Fruit fly (Drosophila melanogaster) whole organism, pupa: ENCODE measurements around the gene CG13088.

ENCODE experiments used
- CG10348 ChIP-seq: fragments of 200-800 bp; sonication (Bioruptor generic); IDR thresholded peaks from 2 replicates; pipeline ENCODE4 v1.3.6; 2022; ENCODE audit warnings: missing biosample characterization, missing genetic modification characterization
- CG12605 ChIP-seq: fragments of 200-800 bp; sonication (Bioruptor generic); IDR thresholded peaks from 2 replicates; pipeline ENCODE4 v1.3.6; 2022; ENCODE audit warnings: missing biosample characterization, missing genetic modification characterization
- CG13204 ChIP-seq: fragments of 200-800 bp; sonication (Bioruptor generic); optimal IDR thresholded peaks from 2 replicates; lab custom pipeline; 2018; ENCODE audit warnings: missing biosample characterization, mild to moderate bottlenecking, missing genetic modification characterization, moderate library complexity
- CG14655 ChIP-seq: fragments of 200-800 bp; sonication (Bioruptor generic); optimal IDR thresholded peaks from 3 replicates; lab custom pipeline; 2017; ENCODE audit warnings: mild to moderate bottlenecking, missing biosample characterization, missing genetic modification reagents, missing genetic modification characterization
- CG15710 ChIP-seq: fragments of 200-800 bp; sonication (Bioruptor generic); optimal IDR thresholded peaks from 2 replicates; lab custom pipeline; 2018; ENCODE audit warnings: missing biosample characterization, mild to moderate bottlenecking, missing genetic modification characterization, moderate library complexity
- CG17806 ChIP-seq: fragments of 200-800 bp; sonication (Bioruptor generic); optimal IDR thresholded peaks from 2 replicates; lab custom pipeline; 2018; ENCODE audit warnings: missing biosample characterization, mild to moderate bottlenecking, missing genetic modification characterization, moderate library complexity
- CG32121 ChIP-seq: fragments of 200-800 bp; sonication (Bioruptor generic); IDR thresholded peaks from 2 replicates; pipeline ENCODE4 v1.3.6; 2022; ENCODE audit warnings: missing biosample characterization, missing genetic modification characterization
- CG34367 ChIP-seq: fragments of 200-800 bp; sonication (Bioruptor generic); optimal IDR thresholded peaks from 2 replicates; lab custom pipeline; 2018; ENCODE audit warnings: missing biosample characterization, mild to moderate bottlenecking, missing genetic modification characterization
- CG4496 ChIP-seq: fragments of 200-800 bp; sonication (Bioruptor generic); IDR thresholded peaks from 3 replicates; pipeline ENCODE4 v1.3.6; 2022; ENCODE audit warnings: missing biosample characterization, missing genetic modification characterization
- CG8159 ChIP-seq: fragments of 200-800 bp; sonication (Bioruptor generic); optimal IDR thresholded peaks from 3 replicates; lab custom pipeline; 2018; ENCODE audit warnings: missing biosample characterization, mild to moderate bottlenecking, missing genetic modification characterization, moderate library complexity
- CG8301 ChIP-seq: fragments of 200-800 bp; sonication (Bioruptor generic); optimal IDR thresholded peaks from 2 replicates; lab custom pipeline; 2018; ENCODE audit warnings: missing biosample characterization, mild to moderate bottlenecking, missing genetic modification characterization
- CG9948 ChIP-seq: fragments of 200-800 bp; sonication (Bioruptor generic); optimal IDR thresholded peaks from 2 replicates; lab custom pipeline; 2018; ENCODE audit warnings: missing biosample characterization, mild to moderate bottlenecking, missing genetic modification characterization, moderate library complexity
- D1 ChIP-seq: fragments of 200-800 bp; sonication (Bioruptor generic); optimal IDR thresholded peaks from 2 replicates; lab custom pipeline; 2018; ENCODE audit warnings: missing biosample characterization, mild to moderate bottlenecking, missing genetic modification characterization, moderate library complexity
- EcR ChIP-seq: fragments of 200-800 bp; sonication (Bioruptor generic); optimal IDR thresholded peaks from 3 replicates; lab custom pipeline; 2019; ENCODE audit warnings: missing biosample characterization, missing genetic modification characterization, mild to moderate bottlenecking, moderate library complexity, missing genetic modification reagents
- Ets98B ChIP-seq: fragments of 200-800 bp; sonication (Bioruptor generic); IDR thresholded peaks from 2 replicates; pipeline ENCODE4 v1.3.6; 2022; ENCODE audit warnings: missing biosample characterization, missing genetic modification characterization
- Pif1A ChIP-seq: fragments of 200-800 bp; sonication (Bioruptor generic); optimal IDR thresholded peaks from 3 replicates; lab custom pipeline; 2016; ENCODE audit warnings: missing biosample characterization, missing genetic modification characterization
- Pif1B ChIP-seq: fragments of 200-800 bp; sonication (Bioruptor generic); optimal IDR thresholded peaks from 3 replicates; lab custom pipeline; 2016; ENCODE audit warnings: missing biosample characterization, missing genetic modification characterization
- Snoo ChIP-seq: fragments of 200-800 bp; sonication (Bioruptor generic); optimal IDR thresholded peaks from 3 replicates; lab custom pipeline; 2017; ENCODE audit warnings: missing biosample characterization, mild to moderate bottlenecking, missing genetic modification characterization, inconsistent platforms
- fd96Ca ChIP-seq: fragments of 200-800 bp; sonication (Bioruptor generic); IDR thresholded peaks from 3 replicates; pipeline ENCODE4 v1.3.6; 2022; ENCODE audit warnings: missing biosample characterization, missing genetic modification characterization
- gl ChIP-seq: fragments of 200-800 bp; sonication (Bioruptor generic); optimal IDR thresholded peaks from 2 replicates; lab custom pipeline; 2018; ENCODE audit warnings: missing biosample characterization, mild to moderate bottlenecking, missing genetic modification characterization
- rn ChIP-seq: fragments of 200-800 bp; sonication (Bioruptor generic); IDR thresholded peaks from 2 replicates; pipeline ENCODE4 v1.3.6; 2022; ENCODE audit warnings: missing biosample characterization, missing genetic modification characterization

CG13088 gene

dm6 chr2L:8480825-8481224 is 8.0 kb upstream of the CG13088 start:
- TF ChIP-seq CG13204 (GFP tag; lab: Kevin White, UChicago) (no peak), Ets98B (GFP tag; lab: Robert Waterston, UW) (no peak), CG14655 (GFP tag; lab: Kevin White, UChicago) (no peak), rn (GFP tag; lab: Robert Waterston, UW) (no peak), Pif1A (GFP tag; lab: Kevin White, UChicago) (no peak), CG12605 (no peak), CG9948 (tag; lab: Kevin White, UChicago) (no peak), CG10348 (no peak), CG8301 (tag; lab: Kevin White, UChicago) (no peak), EcR (GFP tag; lab: Kevin White, UChicago) (no peak), gl (tag; lab: Kevin White, UChicago) (no peak), CG32121 (GFP tag; lab: Robert Waterston, UW) (no peak), CG15710 (tag; lab: Kevin White, UChicago) (no peak), CG34367 (tag; lab: Kevin White, UChicago) (no peak), CG17806 (tag; lab: Kevin White, UChicago) (no peak), CG4496 (GFP tag; lab: Robert Waterston, UW) (no peak), D1 (no peak), CG8159 (tag; lab: Kevin White, UChicago) (no peak), Pif1B (GFP tag; lab: Kevin White, UChicago) (no peak)

dm6 chr2L:8481623-8482424 is 7.0 kb upstream of the CG13088 start, which contains the start of gene CG43796:
CG43796 (plus strand) TSS chr2L:8482374.
- TF ChIP-seq CG9948 (tag; lab: Kevin White, UChicago), result no peak
- no peak for TF ChIP-seq CG32121 (GFP tag; lab: Robert Waterston, UW)
- no peak for TF ChIP-seq D1
- TF ChIP-seq CG8301 (tag; lab: Kevin White, UChicago), result no peak
- no peak for TF ChIP-seq CG10348
- TF ChIP-seq CG13204 (GFP tag; lab: Kevin White, UChicago), result no peak
- TF ChIP-seq CG15710 (tag; lab: Kevin White, UChicago), result no peak
- TF ChIP-seq CG12605, result no peak
- no peak for TF ChIP-seq EcR (GFP tag; lab: Kevin White, UChicago)
- TF ChIP-seq rn (GFP tag; lab: Robert Waterston, UW), result no peak
- no peak for TF ChIP-seq CG4496 (GFP tag; lab: Robert Waterston, UW)
- TF ChIP-seq gl (tag; lab: Kevin White, UChicago), result no peak
- TF ChIP-seq Pif1A (GFP tag; lab: Kevin White, UChicago), result no peak
- TF ChIP-seq Pif1B (GFP tag; lab: Kevin White, UChicago), result no peak

- TF ChIP-seq rn (GFP tag; lab: Robert Waterston, UW) (no peak), Ets98B (GFP tag; lab: Robert Waterston, UW) (peak; percentile 11; the same call in 1 of the 2 replicates)
Observed at dm6 chr2L:8485562-8485961, 3.2 kb upstream of the CG13088 start.

- no peak for TF ChIP-seq CG32121 (GFP tag; lab: Robert Waterston, UW)
- no peak for TF ChIP-seq CG12605
- no peak for TF ChIP-seq CG8159 (tag; lab: Kevin White, UChicago)
- no peak for TF ChIP-seq EcR (GFP tag; lab: Kevin White, UChicago)
- TF ChIP-seq CG14655 (GFP tag; lab: Kevin White, UChicago), result no peak
- TF ChIP-seq CG4496 (GFP tag; lab: Robert Waterston, UW), result no peak
- no peak for TF ChIP-seq CG10348
- TF ChIP-seq rn (GFP tag; lab: Robert Waterston, UW), result no peak
- no peak for TF ChIP-seq CG34367 (tag; lab: Kevin White, UChicago)
- TF ChIP-seq fd96Ca (GFP tag; lab: Robert Waterston, UW), result no peak
- no peak for TF ChIP-seq CG17806 (tag; lab: Kevin White, UChicago)
- TF ChIP-seq Snoo (tag; lab: Kevin White, UChicago), result no peak
- TF ChIP-seq CG8301 (tag; lab: Kevin White, UChicago), result no peak
- no peak for TF ChIP-seq CG13204 (GFP tag; lab: Kevin White, UChicago)
- TF ChIP-seq gl (tag; lab: Kevin White, UChicago), result no peak
- TF ChIP-seq CG15710 (tag; lab: Kevin White, UChicago), result no peak
- no peak for TF ChIP-seq Pif1B (GFP tag; lab: Kevin White, UChicago)
Observed at dm6 chr2L:8490439-8490838, 1.7 kb downstream of the CG13088 start, which contains the start of gene CG43400. CG43400 (plus strand) TSS chr2L:8490739.

dm6 chr2L:8496269-8496668 is 7.5 kb downstream of the CG13088 start, which contains the start of gene Bace:
Bace (minus strand) TSS chr2L:8496307.
- TF ChIP-seq EcR (GFP tag; lab: Kevin White, UChicago) (no peak), CG32121 (GFP tag; lab: Robert Waterston, UW) (no peak)

- TF ChIP-seq EcR (GFP tag; lab: Kevin White, UChicago) (no peak), D1 (no peak), fd96Ca (GFP tag; lab: Robert Waterston, UW) (no peak), CG13204 (GFP tag; lab: Kevin White, UChicago) (no peak), Pif1A (GFP tag; lab: Kevin White, UChicago) (no peak), CG9948 (tag; lab: Kevin White, UChicago) (no peak), gl (tag; lab: Kevin White, UChicago) (no peak), CG32121 (GFP tag; lab: Robert Waterston, UW) (no peak), CG4496 (GFP tag; lab: Robert Waterston, UW) (no peak), Snoo (tag; lab: Kevin White, UChicago) (no peak)
Observed at dm6 chr2L:8506729-8507128, 17.9 kb downstream of the CG13088 start, which contains the start of gene Dh31. Dh31 (minus strand) TSS chr2L:8506845.
